Fruit fly (Drosophila melanogaster) whole organism: Measurements from ENCODE around the gene Chd3.

ENCODE experiments used
- Dll ChIP-seq: fragments of >200 bp; optimal IDR thresholded peaks from 2 replicates; lab custom pipeline; 2017
- EcR ChIP-seq, 2 experiments: fragments of >200 bp; optimal IDR thresholded peaks; 2 replicates each; lab custom pipeline; 2017; ENCODE audit warnings: missing biosample characterization in 2 of 2, missing genetic modification characterization in 2 of 2, missing genetic modification reagents in 2 of 2
- usp ChIP-seq: fragments of >200 bp; optimal IDR thresholded peaks from 2 replicates; lab custom pipeline; 2017; ENCODE audit warnings: missing biosample characterization, missing genetic modification characterization, mixed read lengths

- no peak for TF ChIP-seq Dll (lab: Kevin White, UChicago)
- TF ChIP-seq EcR (GFP tag; optimal IDR thresholded peaks at IDR 0.05; lab: Kevin White, UChicago): no peak
- TF ChIP-seq usp (GFP tag; lab: Kevin White, UChicago): no peak
These were observed 17.7 kb downstream of the Chd3 start, which contains the start of gene CG14095 for dm6 chr3L:19464659-19465058.
